Fruit fly (Drosophila melanogaster) whole organism, wandering third instar larva: ENCODE data around the gene Spt7.

ENCODE experiments used
- Abd-B ChIP-seq: fragments of >200 bp; optimal IDR thresholded peaks from 2 replicates; lab custom pipeline; 2017; ENCODE audit warnings: missing biosample characterization, missing genetic modification characterization
- CG32264 ChIP-seq: fragments of 200-800 bp; sonication (Bioruptor generic); optimal IDR thresholded peaks from 2 replicates; lab custom pipeline; 2016; ENCODE audit warnings: missing biosample characterization, missing genetic modification characterization
- CG9705 ChIP-seq: fragments of 200-800 bp; sonication (Bioruptor generic); optimal IDR thresholded peaks from 2 replicates; lab custom pipeline; 2018; ENCODE audit warnings: missing biosample characterization, mild to moderate bottlenecking, missing genetic modification characterization
- CrebA ChIP-seq: fragments of 200-800 bp; sonication (Bioruptor generic); optimal IDR thresholded peaks from 2 replicates; lab custom pipeline; 2016; ENCODE audit warnings: missing biosample characterization, mild to moderate bottlenecking, missing genetic modification characterization, borderline replicate concordance
- Dfd ChIP-seq: fragments of >200 bp; optimal IDR thresholded peaks from 2 replicates; lab custom pipeline; 2017; ENCODE audit warnings: missing biosample characterization, missing genetic modification characterization
- Dif ChIP-seq: fragments of 200-275, 200-300 bp; sonication (Bioruptor generic); optimal IDR thresholded peaks from 2 replicates; lab custom pipeline; 2018; ENCODE audit warnings: missing biosample characterization, missing genetic modification characterization; ENCODE audit not compliant: partially characterized antibody
- GATAd ChIP-seq: sonication (Bioruptor generic); optimal IDR thresholded peaks from 2 replicates; lab custom pipeline; 2016; ENCODE audit warnings: missing biosample characterization, missing genetic modification characterization
- HLH106 ChIP-seq: fragments of 200-800 bp; optimal IDR thresholded peaks from 3 replicates; lab custom pipeline; 2019; ENCODE audit warnings: missing biosample characterization, mild to moderate bottlenecking, missing genetic modification characterization, moderate library complexity
- Hnf4 ChIP-seq: fragments of 200-800 bp; sonication (Bioruptor generic); optimal IDR thresholded peaks from 2 replicates; lab custom pipeline; 2016; ENCODE audit warnings: missing biosample characterization, mild to moderate bottlenecking, missing genetic modification characterization
- Hr78 ChIP-seq: fragments of >200 bp; optimal IDR thresholded peaks from 2 replicates; lab custom pipeline; 2017; ENCODE audit warnings: missing biosample characterization, missing genetic modification characterization
- Hr83 ChIP-seq: fragments of 200-300 bp; sonication (Bioruptor generic); optimal IDR thresholded peaks from 2 replicates; lab custom pipeline; 2016; ENCODE audit warnings: missing biosample characterization, mild to moderate bottlenecking, missing genetic modification characterization, moderate library complexity; ENCODE audit not compliant: poor library complexity, severe bottlenecking
- Jra ChIP-seq: sonication (Bioruptor generic); optimal IDR thresholded peaks from 2 replicates; lab custom pipeline; 2016; ENCODE audit warnings: missing biosample characterization, missing genetic modification characterization
- Mio ChIP-seq: sonication (Bioruptor generic); optimal IDR thresholded peaks from 2 replicates; lab custom pipeline; 2016; ENCODE audit warnings: missing biosample characterization, missing genetic modification characterization
- Myc ChIP-seq: fragments of >200 bp; optimal IDR thresholded peaks from 2 replicates; lab custom pipeline; 2017
- N ChIP-seq: fragments of >200 bp; optimal IDR thresholded peaks from 2 replicates; lab custom pipeline; 2018; ENCODE audit warnings: missing biosample characterization, missing external identifiers, missing genetic modification characterization
- OdsH ChIP-seq: fragments of 200-800 bp; sonication (Bioruptor generic); optimal IDR thresholded peaks from 2 replicates; lab custom pipeline; 2016; ENCODE audit warnings: missing biosample characterization, mild to moderate bottlenecking, missing genetic modification characterization
- Rel ChIP-seq, 2 experiments: fragments of 200-800 bp; sonication (Bioruptor generic) in 1 of 2; optimal IDR thresholded peaks; 2 replicates in 1 of 2; 3 replicates in 1 of 2; lab custom pipeline; 2016 to 2019; ENCODE audit warnings: mild to moderate bottlenecking in 2 of 2, missing biosample characterization in 2 of 2, missing genetic modification characterization in 2 of 2, moderate library complexity in 1 of 2
- Sp1 ChIP-seq: fragments of 200-800 bp; sonication (Bioruptor generic); optimal IDR thresholded peaks from 3 replicates; lab custom pipeline; 2019; ENCODE audit warnings: missing biosample characterization, mild to moderate bottlenecking, missing genetic modification characterization, moderate library complexity
- Vsx2 ChIP-seq: fragments of 200-300, 225-300 bp; sonication (Bioruptor generic); optimal IDR thresholded peaks from 2 replicates; lab custom pipeline; 2018; ENCODE audit warnings: missing biosample characterization, missing genetic modification characterization; ENCODE audit not compliant: partially characterized antibody
- br ChIP-seq: fragments of 200-800 bp; sonication (Bioruptor generic); optimal IDR thresholded peaks from 2 replicates; lab custom pipeline; 2016; ENCODE audit warnings: missing biosample characterization, missing genetic modification characterization
- brk ChIP-seq: fragments of 200-800 bp; sonication (Bioruptor generic); optimal IDR thresholded peaks from 2 replicates; lab custom pipeline; 2016; ENCODE audit warnings: missing biosample characterization, mild to moderate bottlenecking, missing genetic modification characterization
- dl ChIP-seq, 2 experiments: fragments of 175-275, 200-275 bp in 1 of 2; fragments of 200-275 bp in 1 of 2; sonication (Bioruptor generic); optimal IDR thresholded peaks; lab custom pipeline; 2018; ENCODE audit warnings: mild to moderate bottlenecking in 2 of 2, missing biosample characterization in 2 of 2, missing genetic modification characterization in 2 of 2, moderate library complexity in 2 of 2; ENCODE audit not compliant: partially characterized antibody in 2 of 2, insufficient read depth in 1 of 2
- dmrt93B ChIP-seq: fragments of 200-800 bp; sonication (Bioruptor generic); optimal IDR thresholded peaks from 2 replicates; lab custom pipeline; 2018; ENCODE audit warnings: missing biosample characterization, mild to moderate bottlenecking, missing genetic modification characterization
- dsf ChIP-seq: sonication (Bioruptor generic); optimal IDR thresholded peaks from 2 replicates; lab custom pipeline; 2016; ENCODE audit warnings: missing biosample characterization, missing genetic modification characterization, borderline replicate concordance
- ey ChIP-seq: fragments of 200-800 bp; sonication (Bioruptor generic); optimal IDR thresholded peaks from 2 replicates; lab custom pipeline; 2016; ENCODE audit warnings: missing biosample characterization, missing genetic modification characterization
- foxo ChIP-seq, 2 experiments: fragments of 200-800 bp; sonication (Bioruptor generic); optimal IDR thresholded peaks; 2 replicates in 1 of 2; 3 replicates in 1 of 2; lab custom pipeline; 2016 to 2017; ENCODE audit warnings: missing biosample characterization in 2 of 2, missing genetic modification characterization in 2 of 2
- fru ChIP-seq: fragments of 200-800 bp; sonication (Bioruptor generic); optimal IDR thresholded peaks from 3 replicates; lab custom pipeline; 2016; ENCODE audit warnings: missing biosample characterization, mild to moderate bottlenecking, missing genetic modification characterization
- h ChIP-seq: fragments of 200-800 bp; sonication (Bioruptor generic); optimal IDR thresholded peaks from 3 replicates; lab custom pipeline; 2016; ENCODE audit warnings: missing biosample characterization, mild to moderate bottlenecking, missing genetic modification characterization
- jim ChIP-seq: fragments of 175-275, 200-325 bp; sonication (Bioruptor generic); optimal IDR thresholded peaks from 2 replicates; lab custom pipeline; 2016; ENCODE audit warnings: missing biosample characterization, mild to moderate bottlenecking, missing genetic modification characterization
- lola ChIP-seq: fragments of >200 bp; optimal IDR thresholded peaks from 2 replicates; lab custom pipeline; 2017; ENCODE audit warnings: missing biosample characterization, missing genetic modification characterization
- pan ChIP-seq: fragments of >200 bp; optimal IDR thresholded peaks from 2 replicates; lab custom pipeline; 2017
- psq ChIP-seq: fragments of 200-800 bp; sonication (Bioruptor generic); optimal IDR thresholded peaks from 3 replicates; lab custom pipeline; 2017; ENCODE audit warnings: missing biosample characterization, mild to moderate bottlenecking, missing genetic modification characterization, moderate library complexity
- rgr ChIP-seq: fragments of 200-800 bp; sonication (Bioruptor generic); optimal IDR thresholded peaks from 3 replicates; lab custom pipeline; 2016; ENCODE audit warnings: missing biosample characterization, mild to moderate bottlenecking, missing genetic modification characterization
- sage ChIP-seq: fragments of 200-800 bp; sonication (Bioruptor generic); optimal IDR thresholded peaks from 2 replicates; lab custom pipeline; 2016; ENCODE audit warnings: missing biosample characterization, mild to moderate bottlenecking, missing genetic modification characterization
- sv ChIP-seq: fragments of 200-800 bp; sonication (Bioruptor generic); optimal IDR thresholded peaks from 3 replicates; lab custom pipeline; 2016; ENCODE audit warnings: missing biosample characterization, missing genetic modification characterization
- tai ChIP-seq: sonication (Bioruptor generic); optimal IDR thresholded peaks from 2 replicates; lab custom pipeline; 2016; ENCODE audit warnings: missing biosample characterization, missing genetic modification characterization
- usp ChIP-seq: fragments of >200 bp; optimal IDR thresholded peaks from 2 replicates; lab custom pipeline; 2017; ENCODE audit warnings: missing biosample characterization, missing genetic modification characterization
- woc ChIP-seq: sonication (Bioruptor generic); optimal IDR thresholded peaks from 2 replicates; lab custom pipeline; 2016; ENCODE audit warnings: missing biosample characterization, mild to moderate bottlenecking, missing genetic modification characterization

Spt7 gene

dm6 chrX:17821466-17821865 is 28.8 kb upstream of the Spt7 start:
- TF ChIP-seq fru (GFP tag; lab: Kevin White, UChicago), result peak; percentile 59
- TF ChIP-seq usp (GFP tag; lab: Kevin White, UChicago), result no peak

dm6 chrX:17826807-17827703 is 23.2 kb upstream of the Spt7 start, which contains the start of gene Socs16D:
TSS of gene Socs16D (minus strand) at chrX:17827564.
- TF ChIP-seq dmrt93B (GFP tag; lab: Kevin White, UChicago) (no peak), fru (GFP tag; lab: Kevin White, UChicago) (peak; percentile 40), tai (GFP tag; lab: Kevin White, UChicago) (no peak), Rel (GFP tag; optimal IDR thresholded peaks at IDR 0.05; lab: Kevin White, UChicago) (no peak), Rel (tag; optimal IDR thresholded peaks at IDR 0.05; lab: Kevin White, UChicago) (peak; percentile 1), ey (GFP tag; lab: Kevin White, UChicago) (peak; percentile 23), GATAd (GFP tag; lab: Kevin White, UChicago) (no peak), psq (GFP tag; lab: Kevin White, UChicago) (peak; percentile 42), pan (lab: Kevin White, UChicago) (no peak), br (GFP tag; lab: Kevin White, UChicago) (peak; percentile 48), brk (GFP tag; lab: Kevin White, UChicago) (peak; percentile 45), N (GFP tag; lab: Kevin White, UChicago) (peak; percentile 99), Jra (GFP tag; lab: Kevin White, UChicago) (no peak), Hnf4 (GFP tag; lab: Kevin White, UChicago) (peak; percentile 1), dl (GFP tag; optimal IDR thresholded peaks at IDR 0.05; lab: Kevin White, UChicago; ENCODE audit: insufficient read depth in 1 of 2, partially characterized antibody in 2 of 2) (no peak), Dfd (GFP tag; lab: Kevin White, UChicago) (peak; percentile 66), CG9705 (GFP tag; lab: Kevin White, UChicago) (peak; percentile 28), lola (GFP tag; lab: Kevin White, UChicago) (no peak), Vsx2 (GFP tag; lab: Kevin White, UChicago) (no peak), Sp1 (GFP tag; lab: Kevin White, UChicago) (peak; percentile 51), OdsH (GFP tag; lab: Kevin White, UChicago) (peak; percentile 46), usp (GFP tag; lab: Kevin White, UChicago) (no peak), jim (no peak), Hr78 (GFP tag; lab: Kevin White, UChicago) (peak; percentile 82), Myc (lab: Kevin White, UChicago) (no peak), HLH106 (tag; lab: Kevin White, UChicago) (peak; percentile 26), CG32264 (no peak), woc (GFP tag; lab: Kevin White, UChicago) (peak; percentile 4), dsf (no peak), Hr83 (GFP tag; lab: Kevin White, UChicago) (peak; percentile 54), CrebA (no peak), Mio (GFP tag; lab: Kevin White, UChicago) (no peak), rgr (GFP tag; lab: Kevin White, UChicago) (peak; percentile 40), foxo (GFP tag; optimal IDR thresholded peaks at IDR 0.05; lab: Kevin White, UChicago) (peak in 1 of 2 experiments; percentile 25), Dif (GFP tag; lab: Kevin White, UChicago) (no peak), sv (GFP tag; lab: Kevin White, UChicago) (peak; percentile 10), h (GFP tag; lab: Kevin White, UChicago) (peak; percentile 48), Abd-B (GFP tag; lab: Kevin White, UChicago) (peak; percentile 77), sage (no peak)
